Fruit fly (Drosophila melanogaster) S2 (cell line): ENCODE results near the gene CG11368.

Experiments used
- CG8478 ChIP-seq: fragments of >200 bp; optimal IDR thresholded peaks from 2 replicates; lab custom pipeline; 2018
- CTCF ChIP-seq, 2 experiments: fragments of >200 bp; optimal IDR thresholded peaks; 2 replicates each; lab custom pipeline; 2018

The CG11368 gene

DNA sequence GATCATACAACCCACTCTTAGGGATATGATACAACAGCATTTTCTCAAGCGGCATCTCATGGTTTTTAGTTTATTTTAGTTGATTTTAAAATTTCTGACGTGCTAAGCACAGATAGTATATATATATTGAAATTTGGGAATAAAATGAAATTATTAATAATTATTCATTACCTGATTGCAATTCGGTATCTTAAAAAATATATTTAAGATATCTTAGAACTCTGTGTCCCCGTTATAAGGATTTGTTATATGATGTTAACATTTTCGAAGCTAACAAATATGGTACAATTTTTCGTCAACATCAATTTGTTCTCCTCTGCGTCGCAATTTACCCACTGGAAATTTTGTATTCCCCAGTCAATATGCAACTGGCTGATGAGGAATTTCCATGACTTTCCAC, 1.2 kb downstream of the CG11368 start, which contains the start of gene CG43198:
Gene CG43198 (minus strand): TSS at position 101 of the 400 bp plus-strand sequence.
- TF ChIP-seq CG8478 (lab: Kevin White, UChicago) (no peak), CTCF (optimal IDR thresholded peaks at IDR 0.05; lab: Kevin White, UChicago) (no peak)

dm6 chrX:7462089-7462488, 10.1 kb downstream of the CG11368 start:
- no peak for TF ChIP-seq CG8478 (lab: Kevin White, UChicago)
- TF ChIP-seq CTCF (optimal IDR thresholded peaks at IDR 0.05; lab: Kevin White, UChicago) = no peak

dm6 chrX:7466328-7466727, 14.3 kb downstream of the CG11368 start:
- TF ChIP-seq CTCF (optimal IDR thresholded peaks at IDR 0.05; lab: Kevin White, UChicago) (peak; percentile 75 to 81), CG8478 (lab: Kevin White, UChicago) (no peak)

DNA sequence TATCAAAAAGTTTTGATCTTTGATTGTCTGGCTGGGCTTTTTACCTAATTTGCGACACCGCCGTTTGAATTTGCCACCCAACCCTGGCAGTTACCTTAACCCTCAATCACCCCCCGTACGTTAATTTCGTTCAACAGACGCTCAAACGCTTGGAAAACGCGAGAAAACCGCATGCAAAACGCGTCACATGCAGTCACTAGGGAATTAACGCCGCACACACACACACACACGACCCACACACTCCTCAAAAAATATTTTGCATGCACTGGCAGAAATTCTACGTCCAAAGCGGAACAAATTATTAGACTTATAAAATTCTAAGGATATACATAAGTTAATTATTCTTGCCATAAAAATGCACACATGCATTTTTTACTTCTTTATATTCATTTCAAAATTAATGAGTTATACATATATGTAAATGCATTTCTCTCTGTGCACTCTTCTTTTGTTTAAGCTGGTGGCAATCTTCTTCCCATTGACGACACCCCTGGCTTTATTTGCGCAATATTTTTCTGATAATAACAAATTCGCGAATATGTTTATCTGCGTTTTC, 23.3 kb downstream of the CG11368 start:
- TF ChIP-seq CG8478 (lab: Kevin White, UChicago) = no peak
- no peak for TF ChIP-seq CTCF (optimal IDR thresholded peaks at IDR 0.05; lab: Kevin White, UChicago)

- TF ChIP-seq CG8478 (lab: Kevin White, UChicago) = no peak
- TF ChIP-seq CTCF (optimal IDR thresholded peaks at IDR 0.05; lab: Kevin White, UChicago) = no peak
Measured at dm6 chrX:7486294-7486693, 34.3 kb downstream of the CG11368 start.

DNA sequence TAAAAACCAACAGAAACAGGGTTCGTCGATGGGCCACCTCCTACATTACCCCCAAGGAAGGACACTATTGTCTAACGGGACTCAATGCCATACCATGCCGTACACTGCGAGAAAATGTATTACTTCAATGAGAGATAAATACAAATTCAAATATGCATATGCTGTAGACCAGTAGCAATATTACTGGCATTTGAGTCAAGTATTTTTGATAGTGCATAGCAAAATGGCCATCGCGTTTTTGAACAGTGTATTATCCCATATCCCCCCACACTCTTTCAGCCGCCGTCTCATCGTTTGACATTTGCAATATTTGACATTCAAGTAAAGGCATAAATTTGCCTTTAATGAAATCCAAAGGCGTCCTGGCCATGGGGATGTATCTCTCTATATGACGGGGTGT, 36.2 kb downstream of the CG11368 start:
- no peak for TF ChIP-seq CTCF (optimal IDR thresholded peaks at IDR 0.05; lab: Kevin White, UChicago)
- no peak for TF ChIP-seq CG8478 (lab: Kevin White, UChicago)

dm6 chrX:7490927-7491326, 38.9 kb downstream of the CG11368 start:
- TF ChIP-seq CTCF (optimal IDR thresholded peaks at IDR 0.05; lab: Kevin White, UChicago) = no peak
- no peak for TF ChIP-seq CG8478 (lab: Kevin White, UChicago)
